Fruit fly (Drosophila melanogaster) Kc167 (cell line): ENCODE data around the gene CG31347.

Source experiments
- Myc ChIP-seq: fragments of >200 bp; optimal IDR thresholded peaks from 2 replicates; lab custom pipeline; 2017; ENCODE audit warnings: missing external identifiers
- Sin3A ChIP-seq: fragments of >200 bp; optimal IDR thresholded peaks from 2 replicates; lab custom pipeline; 2018; ENCODE audit warnings: missing external identifiers
- insv ChIP-seq: fragments of >200 bp; optimal IDR thresholded peaks from 3 replicates; lab custom pipeline; 2018; ENCODE audit warnings: missing external identifiers
- psq ChIP-seq: fragments of >200 bp; optimal IDR thresholded peaks from 2 replicates; lab custom pipeline; 2017; ENCODE audit warnings: missing external identifiers
- ttk ChIP-seq: sonication (Bioruptor generic); optimal IDR thresholded peaks from 2 replicates; lab custom pipeline; 2017; ENCODE audit warnings: missing external identifiers

DNA sequence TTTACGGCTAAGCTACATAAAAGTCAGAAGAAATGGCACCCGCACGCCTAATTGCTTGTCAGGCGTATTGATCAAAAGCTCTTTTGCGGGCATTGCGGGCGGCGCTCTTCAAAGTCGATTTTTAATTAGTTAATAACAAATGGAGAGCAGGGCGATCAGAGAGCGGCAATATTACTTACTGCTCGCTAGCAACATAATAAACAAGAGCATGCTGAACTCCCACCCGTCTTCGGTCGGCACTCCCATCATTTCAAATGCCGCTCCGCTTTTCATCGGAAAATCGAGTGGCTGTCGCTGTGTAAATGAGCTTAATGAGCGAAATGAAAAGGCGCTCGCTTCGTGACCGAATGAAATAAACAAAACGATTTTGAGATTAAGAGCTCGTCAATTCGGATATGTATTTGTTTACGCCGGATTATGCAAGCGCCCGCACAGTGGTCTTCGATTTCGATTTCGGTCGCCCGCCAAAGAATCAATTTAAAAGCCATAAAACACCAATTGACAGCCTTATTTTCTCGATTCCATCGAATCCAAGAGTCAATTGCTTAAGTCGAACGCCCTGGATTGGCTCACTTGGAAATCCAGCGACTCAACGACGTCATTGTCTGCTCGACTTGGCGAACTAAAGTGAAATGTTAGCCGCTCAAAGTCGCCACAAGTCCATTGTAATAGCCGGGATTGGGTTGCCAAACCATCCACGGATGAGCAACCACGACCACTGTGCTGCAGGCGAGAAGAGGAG is 38.7 kb downstream of the CG31347 start:
- TF ChIP-seq insv (lab: Kevin White, UChicago) (no peak), psq (no peak), Myc (no peak), Sin3A (lab: Kevin White, UChicago) (no peak), ttk (lab: Kevin White, UChicago) (no peak)
